Worm (Caenorhabditis elegans): ENCODE data around the gene srbc-8.

- TF ChIP-seq pha-4 (tag; optimal IDR thresholded peaks at IDR 0.05): no peak
- no peak for TF ChIP-seq ama-1 (optimal IDR thresholded peaks at IDR 0.05)
- no peak for TF ChIP-seq ceh-34 (tag; optimal IDR thresholded peaks at IDR 0.05)
- no peak for TF ChIP-seq sox-4 (tag; optimal IDR thresholded peaks at IDR 0.05)
- TF ChIP-seq npax-4 (tag; optimal IDR thresholded peaks at IDR 0.05): no peak
- TF ChIP-seq ztf-16 (tag; optimal IDR thresholded peaks at IDR 0.05): no peak
- TF ChIP-seq nhr-11 (tag; optimal IDR thresholded peaks at IDR 0.05): no peak
- no peak for TF ChIP-seq fax-1 (tag; optimal IDR thresholded peaks at IDR 0.05)
- no peak for TF ChIP-seq tbx-2 (tag; optimal IDR thresholded peaks at IDR 0.05)
- TF ChIP-seq ceh-22 (tag; optimal IDR thresholded peaks at IDR 0.05): no peak
- no peak for TF ChIP-seq che-1 (tag; optimal IDR thresholded peaks at IDR 0.05)
These were observed 38.5 kb upstream of the srbc-8 start, which contains the start of gene C54F6.6 for ce11 chrV:7523392-7523791.
